Worm (Caenorhabditis elegans): Measurements from ENCODE around the gene R11E3.1.

ce11 chrIV:4827219-4827618 lies 37.7 kb downstream of the R11E3.1 start, which contains the start of gene mpz-4:
- TF ChIP-seq flt-1 (GFP tag; IDR thresholded peaks at IDR 0.05) (no peak), F13C5.2 (tag; optimal IDR thresholded peaks at IDR 0.05) (no peak), hmbx-1 (tag; optimal IDR thresholded peaks at IDR 0.05) (no peak), ceh-36 (tag; optimal IDR thresholded peaks at IDR 0.05) (no peak), tbx-37 (GFP tag; conservative IDR thresholded peaks at IDR 0.05) (no peak), tbx-11 (GFP tag; IDR thresholded peaks at IDR 0.05) (no peak), sea-1 (GFP tag; conservative IDR thresholded peaks at IDR 0.05) (no peak)
